Fruit fly (Drosophila melanogaster) whole organism, prepupa: ENCODE results near the gene CG31680.

Experiments used
- CG10631 ChIP-seq: fragments of 200-800 bp; sonication (Bioruptor generic); optimal IDR thresholded peaks from 2 replicates; lab custom pipeline; 2016; ENCODE audit warnings: missing biosample characterization, missing genetic modification characterization
- CG16779 ChIP-seq: fragments of 200-800 bp; sonication (Bioruptor generic); optimal IDR thresholded peaks from 3 replicates; lab custom pipeline; 2017; ENCODE audit warnings: missing biosample characterization, mild to moderate bottlenecking, missing genetic modification characterization
- CG34406 ChIP-seq: fragments of 200-800 bp; sonication (Bioruptor generic); optimal IDR thresholded peaks from 3 replicates; lab custom pipeline; 2016; ENCODE audit warnings: missing biosample characterization, missing genetic modification characterization
- CG7368 ChIP-seq: fragments of 200-800 bp; sonication (Bioruptor generic); optimal IDR thresholded peaks from 3 replicates; lab custom pipeline; 2016; ENCODE audit warnings: missing biosample characterization, missing genetic modification characterization

- no peak for TF ChIP-seq CG16779 (tag; lab: Kevin White, UChicago)
- no peak for TF ChIP-seq CG34406 (GFP tag; lab: Kevin White, UChicago)
- TF ChIP-seq CG10631 = no peak
- no peak for TF ChIP-seq CG7368 (GFP tag; lab: Kevin White, UChicago)
Measured at dm6 chr2L:20614222-20614621, 25.7 kb upstream of the CG31680 start, which contains the start of gene CG15475.
